Fruit fly (Drosophila melanogaster) whole organism, adult: ENCODE data around the gene CG10466.

Experiments used
- CG11617 ChIP-seq: fragments of 200-800 bp; sonication (Bioruptor generic); optimal IDR thresholded peaks from 2 replicates; lab custom pipeline; 2017; ENCODE audit warnings: mild to moderate bottlenecking, missing biosample characterization, missing genetic modification reagents, missing genetic modification characterization
- CG12768 ChIP-seq: fragments of 200-800 bp; sonication (Bioruptor generic); optimal IDR thresholded peaks from 2 replicates; lab custom pipeline; 2017; ENCODE audit warnings: missing biosample characterization, missing genetic modification characterization, mild to moderate bottlenecking, moderate library complexity, missing genetic modification reagents
- CG14711 ChIP-seq: fragments of 200-800 bp; sonication (Bioruptor generic); optimal IDR thresholded peaks from 2 replicates; lab custom pipeline; 2018; ENCODE audit warnings: missing biosample characterization, mild to moderate bottlenecking, missing genetic modification characterization, moderate library complexity
- CG1620 ChIP-seq: fragments of 200-800 bp; sonication (Bioruptor generic); optimal IDR thresholded peaks from 2 replicates; lab custom pipeline; 2016; ENCODE audit warnings: missing biosample characterization, missing genetic modification characterization
- CG33017 ChIP-seq: fragments of 200-800 bp; sonication (Bioruptor generic); optimal IDR thresholded peaks from 2 replicates; lab custom pipeline; 2018; ENCODE audit warnings: missing biosample characterization, mild to moderate bottlenecking, missing genetic modification characterization, moderate library complexity
- CG5204 ChIP-seq: fragments of 200-800 bp; sonication (Bioruptor generic); optimal IDR thresholded peaks from 2 replicates; lab custom pipeline; 2016; ENCODE audit warnings: missing biosample characterization, missing genetic modification characterization
- CG7045 ChIP-seq: fragments of 200-800 bp; sonication (Bioruptor generic); optimal IDR thresholded peaks from 2 replicates; lab custom pipeline; 2017; ENCODE audit warnings: missing biosample characterization, mild to moderate bottlenecking, missing genetic modification characterization
- CG7101 ChIP-seq: fragments of 200-800 bp; sonication (Bioruptor generic); optimal IDR thresholded peaks from 2 replicates; lab custom pipeline; 2018; ENCODE audit warnings: missing biosample characterization, mild to moderate bottlenecking, missing genetic modification characterization, moderate library complexity
- Clk ChIP-seq: fragments of 200-800 bp; sonication (Bioruptor generic); optimal IDR thresholded peaks from 2 replicates; lab custom pipeline; 2017; ENCODE audit warnings: missing biosample characterization, missing genetic modification characterization
- Crg-1 ChIP-seq: fragments of 200-800 bp; sonication (Bioruptor generic); optimal IDR thresholded peaks from 2 replicates; lab custom pipeline; 2016; ENCODE audit warnings: missing biosample characterization, missing genetic modification characterization
- Hr96 ChIP-seq: fragments of 200-800 bp; sonication (Bioruptor generic); optimal IDR thresholded peaks from 2 replicates; lab custom pipeline; 2016; ENCODE audit warnings: missing biosample characterization, missing genetic modification characterization
- Mnt ChIP-seq: fragments of 200-800 bp; sonication (Bioruptor generic); optimal IDR thresholded peaks from 2 replicates; lab custom pipeline; 2016; ENCODE audit warnings: missing biosample characterization, mild to moderate bottlenecking, missing genetic modification characterization
- bab1 ChIP-seq: fragments of 200-800 bp; sonication (Bioruptor generic); optimal IDR thresholded peaks from 3 replicates; lab custom pipeline; 2019; ENCODE audit warnings: missing biosample characterization, mild to moderate bottlenecking, missing genetic modification characterization, moderate library complexity
- cic ChIP-seq: fragments of 200-800 bp; sonication (Bioruptor generic); optimal IDR thresholded peaks from 2 replicates; lab custom pipeline; 2017; ENCODE audit warnings: missing biosample characterization, mild to moderate bottlenecking, missing genetic modification characterization, moderate library complexity
- cnc ChIP-seq, 2 experiments: fragments of >200 bp; optimal IDR thresholded peaks; 2 replicates each; lab custom pipeline; 2017
- kay ChIP-seq: fragments of 200-800 bp; sonication (Bioruptor generic); peaks from one replicate; lab custom pipeline; 2016; ENCODE audit warnings: missing biosample characterization, missing genetic modification characterization, borderline replicate concordance
- ovo ChIP-seq: fragments of 200-800 bp; sonication (Bioruptor generic); optimal IDR thresholded peaks from 2 replicates; lab custom pipeline; 2016; ENCODE audit warnings: missing biosample characterization, missing genetic modification characterization
- pad ChIP-seq: fragments of 200-800 bp; sonication (Bioruptor generic); optimal IDR thresholded peaks from 3 replicates; lab custom pipeline; 2017; ENCODE audit warnings: missing biosample characterization, missing genetic modification characterization, mild to moderate bottlenecking, moderate library complexity, missing genetic modification reagents
- tj ChIP-seq: fragments of 200-800 bp; sonication (Bioruptor generic); optimal IDR thresholded peaks from 3 replicates; lab custom pipeline; 2017; ENCODE audit warnings: missing biosample characterization, mild to moderate bottlenecking, missing genetic modification characterization, moderate library complexity
- toe ChIP-seq: fragments of 200-800 bp; sonication (Bioruptor generic); optimal IDR thresholded peaks from 2 replicates; lab custom pipeline; 2016; ENCODE audit warnings: missing biosample characterization, missing genetic modification characterization

Gene CG10466

dm6 chr2L:19791321-19792281, at the start of gene CG10466, which contains the start of gene CdGAPr:
CG10466 (plus strand) TSS chr2L:19792104.
CdGAPr (minus strand) TSS chr2L:19791882.
- peak; percentile 16 for TF ChIP-seq tj
- TF ChIP-seq pad (GFP tag; lab: Kevin White, UChicago): peak; percentile 53
- TF ChIP-seq toe (GFP tag; lab: Kevin White, UChicago): no peak
- TF ChIP-seq CG14711: peak; percentile 8
- peak; percentile 9 for TF ChIP-seq Mnt (GFP tag; lab: Kevin White, UChicago)

- TF ChIP-seq CG11617 (GFP tag; lab: Kevin White, UChicago) (no peak), CG7101 (tag; lab: Kevin White, UChicago) (no peak), bab1 (GFP tag; lab: Kevin White, UChicago) (no peak)
Measured at dm6 chr2L:19750571-19750970, 41.3 kb upstream of the CG10466 start.

DNA sequence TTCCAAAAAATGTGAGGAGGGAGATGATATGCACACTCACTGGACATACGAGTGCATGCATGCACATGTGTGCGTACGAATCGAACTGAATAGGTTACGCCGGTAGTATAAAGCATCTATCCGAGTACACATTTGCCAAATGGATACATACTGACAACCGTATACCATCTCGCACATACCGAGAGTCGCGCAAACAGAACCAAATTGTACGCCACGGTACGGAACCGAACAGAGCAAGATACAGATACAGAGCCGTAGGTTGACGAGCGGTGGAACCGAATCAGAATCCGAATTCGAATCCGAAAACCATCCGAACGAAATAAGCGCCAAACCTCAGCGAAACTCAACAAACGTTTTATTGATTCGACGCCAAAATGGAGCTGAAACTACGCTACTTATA, 36.9 kb upstream of the CG10466 start:
- TF ChIP-seq ovo (GFP tag; lab: Kevin White, UChicago): no peak
- no peak for TF ChIP-seq toe (GFP tag; lab: Kevin White, UChicago)
- no peak for TF ChIP-seq CG7045 (GFP tag; lab: Kevin White, UChicago)
- no peak for TF ChIP-seq Mnt (GFP tag; lab: Kevin White, UChicago)
- no peak for TF ChIP-seq tj
- TF ChIP-seq kay: no peak
- TF ChIP-seq CG7101 (tag; lab: Kevin White, UChicago): no peak
- TF ChIP-seq CG14711: no peak
- TF ChIP-seq CG33017 (tag; lab: Kevin White, UChicago): no peak
- TF ChIP-seq CG1620: no peak
- no peak for TF ChIP-seq Crg-1
- TF ChIP-seq cnc (optimal IDR thresholded peaks at IDR 0.05; lab: Kevin White, UChicago): no peak
- TF ChIP-seq cic (GFP tag; lab: Kevin White, UChicago): no peak
- no peak for TF ChIP-seq CG12768 (GFP tag; lab: Kevin White, UChicago)
- TF ChIP-seq bab1 (GFP tag; lab: Kevin White, UChicago): no peak

dm6 chr2L:19756040-19756439, 35.9 kb upstream of the CG10466 start:
- TF ChIP-seq CG14711 (no peak), CG33017 (tag; lab: Kevin White, UChicago) (no peak), cnc (optimal IDR thresholded peaks at IDR 0.05; lab: Kevin White, UChicago) (no peak), ovo (GFP tag; lab: Kevin White, UChicago) (no peak), Crg-1 (no peak), CG12768 (GFP tag; lab: Kevin White, UChicago) (no peak)

DNA sequence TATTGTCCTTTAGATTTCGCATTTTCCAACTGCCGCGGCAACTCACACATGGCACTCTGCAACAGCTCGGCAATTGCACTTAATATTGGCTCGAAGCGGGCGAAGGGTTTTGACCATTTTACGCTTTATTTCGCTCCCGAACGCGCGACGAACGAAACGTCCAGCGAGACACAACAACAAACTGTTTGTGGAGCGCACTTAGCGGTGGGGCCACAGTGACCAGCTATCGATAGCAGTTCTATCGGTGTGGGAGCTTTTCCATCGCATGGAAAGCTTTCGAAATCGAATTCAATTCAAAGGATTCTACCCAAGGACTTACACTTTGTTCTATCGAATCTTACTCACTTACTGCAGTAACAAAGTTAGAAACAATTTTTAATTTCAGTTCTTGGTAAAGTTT, 35.2 kb upstream of the CG10466 start, which contains the start of gene CG10631:
CG10631 (minus strand) TSS at position 189 of the 400 bp plus-strand sequence.
- TF ChIP-seq CG5204 (GFP tag; lab: Kevin White, UChicago): no peak
- peak; percentile 69 for TF ChIP-seq bab1 (GFP tag; lab: Kevin White, UChicago)
- peak; percentile 7 for TF ChIP-seq Mnt (GFP tag; lab: Kevin White, UChicago)

DNA sequence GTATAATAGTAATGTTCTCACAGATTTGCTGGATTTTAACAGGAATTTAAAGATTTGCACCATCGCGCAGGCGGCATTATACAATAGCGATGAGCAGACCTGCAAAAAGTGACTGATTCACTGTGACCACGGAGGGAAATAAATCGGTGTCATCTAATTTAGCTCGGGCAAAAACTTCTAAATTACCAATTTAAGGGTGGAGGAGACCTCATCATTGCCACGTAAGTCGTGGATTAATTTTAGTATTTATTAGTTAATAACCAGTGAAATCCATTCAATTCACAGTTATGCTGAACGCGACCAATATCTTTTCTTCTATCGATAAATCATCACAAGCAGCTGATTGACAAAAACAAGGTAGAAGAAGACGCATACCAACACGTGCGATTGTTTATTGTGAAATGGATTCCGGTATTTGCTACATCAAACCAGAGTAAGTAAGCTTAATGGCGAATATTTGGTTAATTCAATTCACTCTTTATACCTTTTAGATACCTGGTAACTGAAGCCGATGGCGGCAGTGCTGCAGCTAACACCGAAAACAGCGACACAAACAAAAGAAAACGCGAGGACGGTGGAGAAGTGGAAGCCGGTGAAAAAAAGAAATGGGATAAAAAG, 33.3 kb upstream of the CG10466 start, which contains the start of the genes CG10628 and Dus3:
CG10628 (minus strand) TSS at position 105 of the 618 bp plus-strand sequence.
Dus3 (plus strand) TSS at position 369 of the 618 bp plus-strand sequence.
- TF ChIP-seq pad (GFP tag; lab: Kevin White, UChicago): peak; percentile 62
- peak; percentile 20 for TF ChIP-seq cic (GFP tag; lab: Kevin White, UChicago)
- TF ChIP-seq CG7045 (GFP tag; lab: Kevin White, UChicago): peak; percentile 81
- TF ChIP-seq toe (GFP tag; lab: Kevin White, UChicago): peak; percentile 88
- peak; percentile 81 for TF ChIP-seq CG33017 (tag; lab: Kevin White, UChicago)
- TF ChIP-seq cnc (optimal IDR thresholded peaks at IDR 0.05; lab: Kevin White, UChicago): no peak
- peak; percentile 88 for TF ChIP-seq CG5204 (GFP tag; lab: Kevin White, UChicago)
- TF ChIP-seq Clk (GFP tag; lab: Kevin White, UChicago): peak; percentile 72
- TF ChIP-seq Mnt (GFP tag; lab: Kevin White, UChicago): peak; percentile 98
- no peak for TF ChIP-seq kay
- TF ChIP-seq CG11617 (GFP tag; lab: Kevin White, UChicago): peak; percentile 85
- TF ChIP-seq CG7101 (tag; lab: Kevin White, UChicago): peak; percentile 86
- peak; percentile 82 for TF ChIP-seq CG12768 (GFP tag; lab: Kevin White, UChicago)
- peak; percentile 62 for TF ChIP-seq Crg-1
- peak; percentile 78 for TF ChIP-seq CG14711
- peak; percentile 80 for TF ChIP-seq Hr96 (GFP tag; lab: Kevin White, UChicago)
- TF ChIP-seq CG1620: peak; percentile 81
- peak; percentile 82 for TF ChIP-seq bab1 (GFP tag; lab: Kevin White, UChicago)
- TF ChIP-seq ovo (GFP tag; lab: Kevin White, UChicago): peak; percentile 60
- TF ChIP-seq tj: peak; percentile 60
